Worm (Caenorhabditis elegans): ENCODE results near the gene F37A4.3.

Gene F37A4.3

DNA sequence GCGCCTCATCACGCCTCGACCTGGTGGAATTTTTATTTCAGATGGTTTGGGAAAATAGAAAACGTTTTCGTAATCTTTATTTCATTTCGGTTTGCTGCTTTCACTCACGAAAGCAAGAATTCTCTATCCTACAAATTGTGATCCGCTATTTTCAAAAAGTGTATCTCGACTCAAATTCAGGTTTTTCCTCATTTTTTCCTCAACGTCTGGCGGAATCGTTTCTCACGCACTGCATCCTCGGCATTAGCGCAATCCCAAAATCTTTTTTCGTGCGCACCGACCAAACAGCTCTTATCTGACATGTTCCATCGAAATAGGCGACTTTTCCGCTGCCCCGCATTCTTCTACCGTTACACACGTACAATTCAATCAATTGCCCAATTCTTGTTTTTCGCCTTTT, at the start of gene F37A4.3:
F37A4.3 (plus strand) TSS at position 301 of the 400 bp plus-strand sequence.
- no peak for TF ChIP-seq hsf-1 (GFP tag; IDR thresholded peaks at IDR 0.05)
- TF ChIP-seq nhr-90 (tag; optimal IDR thresholded peaks at IDR 0.05): no peak
- TF ChIP-seq F57A8.1 (GFP tag; optimal IDR thresholded peaks at IDR 0.05): no peak
- no peak for TF ChIP-seq ztf-28 (GFP tag; IDR thresholded peaks at IDR 0.05)
- TF ChIP-seq F55B11.4 (tag; optimal IDR thresholded peaks at IDR 0.05; ENCODE audit: borderline replicate concordance, insufficient read depth): no peak
- TF ChIP-seq rpc-1 (optimal IDR thresholded peaks at IDR 0.05): no peak
- no peak for TF ChIP-seq rpc-1 (tag; optimal IDR thresholded peaks at IDR 0.05)
- no peak for TF ChIP-seq rcor-1 (GFP tag; IDR thresholded peaks at IDR 0.05)
- no peak for TF ChIP-seq mel-28 (tag; optimal IDR thresholded peaks at IDR 0.05; ENCODE audit: borderline replicate concordance)
- no peak for TF ChIP-seq aptf-2 (GFP tag; conservative IDR thresholded peaks at IDR 0.05)
- TF ChIP-seq snpc-1.1 (tag; optimal IDR thresholded peaks at IDR 0.05; ENCODE audit: insufficient read depth): no peak
- no peak for TF ChIP-seq zim-3 (tag; optimal IDR thresholded peaks at IDR 0.05)
- no peak for TF ChIP-seq ceh-40 (GFP tag; IDR thresholded peaks at IDR 0.05)
- TF ChIP-seq ztf-6 (GFP tag; IDR thresholded peaks at IDR 0.05): no peak
- no peak for TF ChIP-seq ztf-22 (GFP tag; optimal IDR thresholded peaks at IDR 0.05)
- no peak for TF ChIP-seq efl-1 (GFP tag; optimal IDR thresholded peaks at IDR 0.05)
- TF ChIP-seq egl-44 (GFP tag; IDR thresholded peaks at IDR 0.05): no peak

DNA sequence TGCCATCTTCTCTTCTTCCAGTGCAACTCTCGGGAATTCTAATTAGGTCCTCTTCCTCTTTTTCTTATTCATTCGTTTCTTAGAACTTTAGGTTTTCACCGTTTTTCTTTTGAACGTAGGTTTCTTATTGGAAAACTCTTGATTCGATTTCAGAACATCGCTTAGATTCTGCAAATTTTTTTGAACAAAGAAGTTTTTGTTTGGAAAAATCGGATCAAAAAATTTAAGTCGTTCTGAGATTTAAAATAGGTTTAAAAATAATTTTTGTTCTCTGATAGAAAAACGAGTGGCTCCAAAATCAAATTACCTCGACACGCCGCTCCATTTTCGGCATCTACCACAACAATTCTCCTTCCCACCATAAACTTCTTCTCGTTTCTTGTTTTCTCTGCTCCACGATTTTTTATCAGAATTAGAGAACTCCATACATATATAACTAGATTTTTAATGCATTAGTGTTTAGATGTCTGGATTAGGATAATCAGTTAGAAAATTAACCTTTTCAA, 47.6 kb upstream of the F37A4.3 start:
- TF ChIP-seq snpc-4 (GFP tag; optimal IDR thresholded peaks at IDR 0.05) (no peak), snpc-4 (tag; optimal IDR thresholded peaks at IDR 0.05) (no peak), aptf-3 (GFP tag; IDR thresholded peaks at IDR 0.05) (no peak), lsy-27 (tag; optimal IDR thresholded peaks at IDR 0.05; ENCODE audit: borderline replicate concordance, insufficient read depth) (no peak), madf-3 (GFP tag; IDR thresholded peaks at IDR 0.05) (no peak), die-1 (tag; optimal IDR thresholded peaks at IDR 0.05) (no peak)

DNA sequence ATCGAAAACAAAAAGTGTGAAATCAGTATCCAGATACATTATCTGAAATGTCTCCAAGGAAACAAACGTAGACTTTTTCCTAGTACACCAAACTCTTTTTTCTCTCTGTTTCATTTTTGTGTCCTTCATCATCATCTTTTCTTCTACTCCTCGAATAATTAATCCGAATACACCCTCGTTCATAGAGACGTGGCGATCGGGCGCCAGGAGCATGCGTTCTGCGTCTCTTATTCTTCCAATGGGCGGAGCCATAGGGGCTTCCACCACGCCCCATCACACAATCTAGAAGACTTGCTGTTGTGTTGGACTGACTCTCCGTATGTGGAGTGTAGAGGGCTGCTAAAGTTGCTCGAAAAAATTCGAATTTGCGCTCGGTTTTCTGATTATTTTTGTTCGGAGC, 42.9 kb upstream of the F37A4.3 start, which contains the start of gene rbf-1:
rbf-1 (plus strand) TSS at position 301 of the 400 bp plus-strand sequence.
- TF ChIP-seq F57C9.4 (tag; optimal IDR thresholded peaks at IDR 0.05) (no peak), zim-3 (tag; optimal IDR thresholded peaks at IDR 0.05) (no peak), tlf-1 (GFP tag; optimal IDR thresholded peaks at IDR 0.05) (no peak), rec-8 (tag; optimal IDR thresholded peaks at IDR 0.05) (no peak), B0035.1 (tag; optimal IDR thresholded peaks at IDR 0.05) (no peak)

DNA sequence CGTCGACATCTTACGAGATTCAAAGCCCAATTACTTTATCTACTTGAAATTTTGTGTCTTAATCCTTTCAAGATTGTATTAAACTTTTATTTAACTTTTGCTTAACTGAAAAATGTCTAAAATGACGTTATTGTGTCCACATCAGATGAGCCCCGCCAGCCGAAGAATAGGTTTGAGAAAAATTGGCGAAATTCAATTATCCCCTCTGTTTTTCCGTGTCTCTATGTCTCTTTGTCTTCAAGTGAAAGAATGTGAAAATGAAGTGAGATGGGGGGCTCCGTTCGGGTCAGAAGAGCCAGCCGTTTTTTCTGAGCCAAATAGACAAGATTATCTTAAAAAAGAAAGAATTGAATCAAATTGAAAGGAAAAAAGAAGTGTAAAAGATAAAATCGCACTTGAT, 41.1 kb upstream of the F37A4.3 start:
- TF ChIP-seq hmg-20 (GFP tag; IDR thresholded peaks at IDR 0.05) (no peak), ztf-28 (GFP tag; IDR thresholded peaks at IDR 0.05) (no peak), egl-18 (GFP tag; IDR thresholded peaks at IDR 0.05) (no peak), ztf-6 (GFP tag; IDR thresholded peaks at IDR 0.05) (no peak), die-1 (tag; optimal IDR thresholded peaks at IDR 0.05) (no peak), chd-7 (tag; optimal IDR thresholded peaks at IDR 0.05) (no peak), Y67H2A.10 (GFP tag; conservative IDR thresholded peaks at IDR 0.05) (no peak), let-607 (tag; optimal IDR thresholded peaks at IDR 0.05) (no peak), F52B5.7 (tag; optimal IDR thresholded peaks at IDR 0.05) (no peak), F57A8.1 (GFP tag; optimal IDR thresholded peaks at IDR 0.05) (no peak), ekl-4 (GFP tag; IDR thresholded peaks at IDR 0.05) (no peak), ztf-26 (tag; optimal IDR thresholded peaks at IDR 0.05) (no peak)
